Fruit fly (Drosophila melanogaster) whole organism, pupa: ENCODE measurements around the gene Six4.

Source experiments
- CG34367 ChIP-seq: fragments of 200-800 bp; sonication (Bioruptor generic); optimal IDR thresholded peaks from 2 replicates; lab custom pipeline; 2018; ENCODE audit warnings: missing biosample characterization, mild to moderate bottlenecking, missing genetic modification characterization
- fd96Ca ChIP-seq: fragments of 200-800 bp; sonication (Bioruptor generic); IDR thresholded peaks from 3 replicates; pipeline ENCODE4 v1.3.6; 2022; ENCODE audit warnings: missing biosample characterization, missing genetic modification characterization

- TF ChIP-seq CG34367 (tag; lab: Kevin White, UChicago) (no peak), fd96Ca (GFP tag; lab: Robert Waterston, UW) (no peak)
Observed at dm6 chr3L:20769350-20769749, 23.2 kb downstream of the Six4 start, which contains the start of the genes CG4074 and CG4186.
